Worm (Caenorhabditis elegans) whole organism, L4 larva: ENCODE results near the gene ucr-2.3.
A peak's percentile ranks its signal among the peaks of the same experiment; 100 is the strongest.

Experiments used
- F44E2.7 ChIP-seq: fragments of 200-800 bp; sonication (Bioruptor generic); IDR thresholded peaks from 2 replicates; pipeline ENCODE4 v2.1.2; 2022; ENCODE audit warnings: missing genetic modification characterization, missing compliant biosample characterization
- R02D3.7 ChIP-seq: fragments of 150-350 bp; sonication (generic microtip); optimal IDR thresholded peaks from 3 replicates; lab custom pipeline; 2014; ENCODE audit warnings: missing biosample characterization, missing genetic modification characterization
- T26A8.4 ChIP-seq: fragments of 200-800 bp; sonication (Bioruptor generic); IDR thresholded peaks from 2 replicates; pipeline ENCODE4 v1.3.6; 2022; ENCODE audit warnings: missing genetic modification characterization, missing compliant biosample characterization
- Y48G9A.11 ChIP-seq: fragments of 200-800 bp; sonication (Bioruptor generic); IDR thresholded peaks from 2 replicates; pipeline ENCODE4 v1.3.6; 2022; ENCODE audit warnings: missing genetic modification reagents, missing genetic modification characterization, missing compliant biosample characterization
- arid-1 ChIP-seq: fragments of 200-800 bp; sonication (Bioruptor generic); conservative IDR thresholded peaks from 2 replicates; pipeline ENCODE4 v1.3.6; 2022; ENCODE audit warnings: missing genetic modification reagents, missing genetic modification characterization, missing compliant biosample characterization
- ceh-28 ChIP-seq: fragments of 150-350 bp; optimal IDR thresholded peaks from 2 replicates; lab custom pipeline; 2014; ENCODE audit warnings: missing biosample characterization, missing genetic modification reagents, missing genetic modification characterization
- ceh-32 ChIP-seq: sonication (generic microtip); optimal IDR thresholded peaks from 2 replicates; lab custom pipeline; 2016; ENCODE audit warnings: mild to moderate bottlenecking, missing genetic modification characterization, missing compliant biosample characterization; ENCODE audit not compliant: poor library complexity
- dmd-6 ChIP-seq: fragments of 200-800 bp; sonication (Bioruptor generic); IDR thresholded peaks from 2 replicates; pipeline ENCODE4 v1.3.6; 2022; ENCODE audit warnings: missing genetic modification reagents, missing genetic modification characterization, missing compliant biosample characterization
- dmd-8 ChIP-seq: fragments of 200-800 bp; sonication (Bioruptor generic); IDR thresholded peaks from 2 replicates; pipeline ENCODE4 v1.3.6; 2022; ENCODE audit warnings: missing genetic modification characterization, missing compliant biosample characterization
- dmd-9 ChIP-seq: fragments of 200-800 bp; sonication (Bioruptor generic); IDR thresholded peaks from 2 replicates; pipeline ENCODE4 v1.3.6; 2022; ENCODE audit warnings: missing genetic modification reagents, missing genetic modification characterization, missing compliant biosample characterization
- egl-43 ChIP-seq: fragments of 200-800 bp; sonication (Bioruptor generic); IDR thresholded peaks from 2 replicates; pipeline ENCODE4 v1.3.6; 2022; ENCODE audit warnings: missing genetic modification reagents, missing genetic modification characterization, missing compliant biosample characterization
- hlh-11 ChIP-seq: fragments of 200-800 bp; sonication (Bioruptor generic); optimal IDR thresholded peaks from 2 replicates; lab custom pipeline; 2018; ENCODE audit warnings: mild to moderate bottlenecking, missing genetic modification characterization, missing compliant biosample characterization
- hlh-30 ChIP-seq: sonication (generic microtip); optimal IDR thresholded peaks from 2 replicates; lab custom pipeline; 2017; ENCODE audit warnings: antibody characterized with exemption, mild to moderate bottlenecking, missing genetic modification characterization, missing compliant biosample characterization; ENCODE audit not compliant: insufficient read depth
- hmg-1.1 ChIP-seq: fragments of 200-800 bp; sonication (Bioruptor generic); IDR thresholded peaks from 2 replicates; pipeline ENCODE4 v1.3.6; 2022; ENCODE audit warnings: missing genetic modification reagents, missing genetic modification characterization, missing compliant biosample characterization
- lim-7 ChIP-seq: fragments of 200-800 bp; sonication (Bioruptor generic); IDR thresholded peaks from 2 replicates; pipeline ENCODE4 v1.3.6; 2022; ENCODE audit warnings: missing genetic modification characterization, missing compliant biosample characterization
- lin-13 ChIP-seq: fragments of 150-350 bp; optimal IDR thresholded peaks from 2 replicates; lab custom pipeline; 2014; ENCODE audit warnings: missing biosample characterization, missing genetic modification reagents, missing genetic modification characterization
- lin-15B ChIP-seq: fragments of 150-350 bp; sonication (generic microtip); optimal IDR thresholded peaks from 3 replicates; lab custom pipeline; 2014; ENCODE audit warnings: missing biosample characterization, missing genetic modification characterization
- lir-3 ChIP-seq: sonication (generic microtip); optimal IDR thresholded peaks from 2 replicates; lab custom pipeline; 2016; ENCODE audit warnings: mild to moderate bottlenecking, missing genetic modification characterization, missing compliant biosample characterization
- madf-9 ChIP-seq: fragments of 200-800 bp; sonication (Bioruptor generic); conservative IDR thresholded peaks from 2 replicates; pipeline ENCODE4 v1.3.6; 2022; ENCODE audit warnings: missing genetic modification reagents, missing genetic modification characterization, missing compliant biosample characterization
- mdl-1 ChIP-seq, 2 experiments: fragments of 150-350 bp in 1 of 2; sonication (generic microtip) in 1 of 2; optimal IDR thresholded peaks; 2 replicates each; lab custom pipeline; 2014 to 2017; ENCODE audit warnings: missing biosample characterization in 2 of 2, missing genetic modification characterization in 2 of 2
- mdt-29 ChIP-seq: fragments of 200-800 bp; sonication (Bioruptor generic); IDR thresholded peaks from 2 replicates; pipeline ENCODE4 v1.3.6; 2022; ENCODE audit warnings: missing genetic modification reagents, missing genetic modification characterization, missing compliant biosample characterization
- mes-2 ChIP-seq: sonication (generic microtip); optimal IDR thresholded peaks from 2 replicates; lab custom pipeline; 2016; ENCODE audit warnings: missing genotype, mild to moderate bottlenecking, missing genetic modification characterization, missing compliant biosample characterization; ENCODE audit not compliant: poor library complexity, severe bottlenecking
- mxl-2 ChIP-seq: fragments of 200-800 bp; sonication (Bioruptor generic); conservative IDR thresholded peaks from 2 replicates; pipeline ENCODE4 v1.3.6; 2022; ENCODE audit warnings: missing genetic modification reagents, missing genetic modification characterization, missing compliant biosample characterization
- nhr-11 ChIP-seq: fragments of 150-350 bp; optimal IDR thresholded peaks from 2 replicates; lab custom pipeline; 2014; ENCODE audit warnings: missing biosample characterization, missing genetic modification characterization
- nhr-237 ChIP-seq: sonication (generic microtip); optimal IDR thresholded peaks from 2 replicates; lab custom pipeline; 2017; ENCODE audit warnings: missing biosample characterization, missing genetic modification characterization
- nhr-25 ChIP-seq: sonication (generic microtip); optimal IDR thresholded peaks from 2 replicates; lab custom pipeline; 2017; ENCODE audit warnings: missing genetic modification characterization, mild to moderate bottlenecking, missing compliant biosample characterization, antibody characterized with exemption, moderate library complexity, borderline replicate concordance; ENCODE audit not compliant: insufficient read depth
- nhr-42 ChIP-seq: fragments of 200-800 bp; sonication (Bioruptor generic); IDR thresholded peaks from 2 replicates; pipeline ENCODE4 v1.3.6; 2022; ENCODE audit warnings: missing genetic modification characterization, missing compliant biosample characterization
- nhr-6 ChIP-seq: fragments of 150-350 bp; optimal IDR thresholded peaks from 2 replicates; lab custom pipeline; 2014; ENCODE audit warnings: missing biosample characterization, missing genetic modification characterization
- pha-4 ChIP-seq, 2 experiments: fragments of 150-350 bp in 1 of 2; fragments of 200-800 bp in 1 of 2; sonication (Bioruptor generic) in 1 of 2; IDR thresholded peaks in 1 of 2; optimal IDR thresholded peaks in 1 of 2; 2 replicates each; pipeline versions ENCODE4 v1.3.6 to Lab custom; 2014 to 2022; ENCODE audit warnings: missing genetic modification characterization in 2 of 2, missing genetic modification reagents in 2 of 2, missing biosample characterization in 1 of 2, missing compliant biosample characterization in 1 of 2
- php-3 ChIP-seq: fragments of 200-800 bp; sonication (Bioruptor generic); IDR thresholded peaks from 2 replicates; pipeline ENCODE4 v1.3.6; 2022; ENCODE audit warnings: missing genetic modification reagents, missing genetic modification characterization, missing compliant biosample characterization
- snpc-1.2 ChIP-seq: fragments of 200-800 bp; sonication (Bioruptor generic); IDR thresholded peaks from 2 replicates; pipeline ENCODE4 v1.3.6; 2022; ENCODE audit warnings: missing genetic modification reagents, missing genetic modification characterization, missing compliant biosample characterization
- unc-39 ChIP-seq: sonication (generic microtip); optimal IDR thresholded peaks from 2 replicates; lab custom pipeline; 2017; ENCODE audit warnings: missing biosample characterization, missing genetic modification characterization
- vab-7 ChIP-seq: fragments of 200-800 bp; sonication (Bioruptor generic); IDR thresholded peaks from 2 replicates; pipeline ENCODE4 v1.3.6; 2022; ENCODE audit warnings: missing genetic modification reagents, missing genetic modification characterization, missing compliant biosample characterization
- zfp-2 ChIP-seq: sonication (generic microtip); optimal IDR thresholded peaks from 2 replicates; lab custom pipeline; 2016; ENCODE audit warnings: mild to moderate bottlenecking, missing genetic modification characterization, missing compliant biosample characterization

Gene ucr-2.3

ce11 chrIII:835713-836278, 43.9 kb upstream of the ucr-2.3 start (continued):
- TF ChIP-seq arid-1 (GFP tag; lab: Robert Waterston, UW) = peak; percentile 98
- peak; percentile 93; the same call in 1 of the 2 replicates for TF ChIP-seq vab-7 (GFP tag; lab: Robert Waterston, UW)
- peak; percentile 85 for TF ChIP-seq dmd-9 (GFP tag; lab: Robert Waterston, UW)
- TF ChIP-seq R02D3.7 (tag; lab: Kevin White, UChicago) = no peak

DNA sequence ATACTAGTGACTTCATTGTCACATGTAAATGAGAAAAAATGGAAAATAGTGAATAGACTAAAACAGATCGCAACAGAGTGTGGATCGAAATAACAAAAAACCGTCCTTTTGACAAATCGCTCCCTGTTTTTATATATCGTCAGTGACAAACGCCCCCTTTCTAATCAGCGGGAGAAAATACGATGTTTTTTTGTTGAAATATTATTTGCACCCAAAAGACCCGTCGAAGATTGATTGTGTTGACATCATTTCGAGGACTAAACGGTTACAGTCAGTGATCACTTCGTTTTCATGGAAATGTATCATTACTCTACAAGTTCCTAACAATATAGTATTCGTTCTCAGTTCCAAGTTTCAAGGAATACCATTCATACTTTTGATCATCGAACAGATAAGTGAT, 40.2 kb upstream of the ucr-2.3 start, which contains the start of gene dos-3:
Gene dos-3 (minus strand): TSS at position 101 of the 400 bp plus-strand sequence.
- TF ChIP-seq nhr-237 (tag; lab: Kevin White, UChicago) (no peak), egl-43 (no peak), pha-4 (GFP tag; IDR thresholded peaks at IDR 0.05; lab: Robert Waterston, UW) (no peak), pha-4 (tag; optimal IDR thresholded peaks at IDR 0.05; lab: Kevin White, UChicago) (no peak), dmd-9 (GFP tag; lab: Robert Waterston, UW) (no peak), hmg-1.1 (GFP tag; lab: Robert Waterston, UW) (no peak), nhr-25 (tag; lab: Kevin White, UChicago) (no peak), dmd-8 (GFP tag; lab: Robert Waterston, UW) (no peak), snpc-1.2 (GFP tag; lab: Robert Waterston, UW) (no peak), php-3 (GFP tag; lab: Robert Waterston, UW) (no peak), nhr-6 (tag; lab: Kevin White, UChicago) (no peak), mdt-29 (no peak), mes-2 (tag; lab: Kevin White, UChicago) (no peak), dmd-6 (GFP tag; lab: Robert Waterston, UW) (no peak), zfp-2 (no peak)

ce11 chrIII:841177-841576, 38.5 kb upstream of the ucr-2.3 start, which contains the start of gene K02F3.9:
TSS of gene K02F3.9 (minus strand) at chrIII:841366.
- TF ChIP-seq unc-39 (tag; lab: Kevin White, UChicago) = no peak
- no peak for TF ChIP-seq T26A8.4 (GFP tag; lab: Robert Waterston, UW)
- no peak for TF ChIP-seq nhr-42 (GFP tag; lab: Robert Waterston, UW)
- no peak for TF ChIP-seq ceh-32 (tag; lab: Kevin White, UChicago)
- TF ChIP-seq lir-3 (tag; lab: Kevin White, UChicago) = no peak
- TF ChIP-seq hlh-30 (tag; lab: Kevin White, UChicago) = peak; percentile 2
- TF ChIP-seq ceh-28 (tag; lab: Kevin White, UChicago) = no peak
- TF ChIP-seq hmg-1.1 (GFP tag; lab: Robert Waterston, UW) = no peak

- TF ChIP-seq lin-13 (GFP tag; lab: Kevin White, UChicago) (no peak), nhr-11 (tag; lab: Kevin White, UChicago) (no peak), R02D3.7 (tag; lab: Kevin White, UChicago) (no peak), mxl-2 (GFP tag; lab: Robert Waterston, UW) (no peak), hmg-1.1 (GFP tag; lab: Robert Waterston, UW) (no peak), lin-15B (tag; lab: Kevin White, UChicago) (no peak), madf-9 (no peak), Y48G9A.11 (GFP tag; lab: Robert Waterston, UW) (no peak), lim-7 (GFP tag; lab: Robert Waterston, UW) (no peak), nhr-25 (tag; lab: Kevin White, UChicago) (no peak), hlh-30 (tag; lab: Kevin White, UChicago) (no peak), mdl-1 (tag; optimal IDR thresholded peaks at IDR 0.05; lab: Kevin White, UChicago) (no peak), hlh-11 (tag; lab: Kevin White, UChicago) (no peak), F44E2.7 (GFP tag; lab: Robert Waterston, UW) (no peak)
Measured at ce11 chrIII:842630-843029, 37.0 kb upstream of the ucr-2.3 start, which contains the start of gene far-8. TSS of gene far-8 (plus strand) at chrIII:842930.
